Worm (Caenorhabditis elegans): Measurements from ENCODE around the gene clec-245.
"Not testable (repeated sequence)": the region's sequence is repeated elsewhere in the genome, so short reads cannot be mapped to it uniquely, and the experiment has no call there.

Gene clec-245

ce11 chrV:18188328-18188727, at the start of gene clec-245:
Gene clec-245, minus strand, starts transcription at chrV:18188428.
- TF ChIP-seq ztf-4 (tag; optimal IDR thresholded peaks at IDR 0.05), result no peak
- no peak for TF ChIP-seq F13H6.1 (tag; optimal IDR thresholded peaks at IDR 0.05)
- TF ChIP-seq lin-13 (GFP tag; optimal IDR thresholded peaks at IDR 0.05), result no peak

ce11 chrV:18236714-18237288, 48.6 kb upstream of the clec-245 start, which contains the start of gene R10E8.3:
Gene R10E8.3, minus strand, starts transcription at chrV:18236764.
- TF ChIP-seq R02D3.7 (tag; optimal IDR thresholded peaks at IDR 0.05) (no peak), nhr-6 (tag; optimal IDR thresholded peaks at IDR 0.05) (no peak), nhr-129 (tag; optimal IDR thresholded peaks at IDR 0.05) (no peak), crh-2 (tag; optimal IDR thresholded peaks at IDR 0.05) (no peak), sem-4 (tag; optimal IDR thresholded peaks at IDR 0.05) (no peak), unc-62 (GFP tag; optimal IDR thresholded peaks at IDR 0.05) (no peak), skn-1 (tag; optimal IDR thresholded peaks at IDR 0.05) (no peak)

- TF ChIP-seq blmp-1 (tag; optimal IDR thresholded peaks at IDR 0.05; ENCODE audit: insufficient read depth) (no peak), alr-1 (tag; optimal IDR thresholded peaks at IDR 0.05) (no peak), snpc-4 (tag; optimal IDR thresholded peaks at IDR 0.05) (no peak)
Observed at ce11 chrV:18235808-18236207, 47.6 kb upstream of the clec-245 start.

ce11 chrV:18224353-18224752, 36.1 kb upstream of the clec-245 start, which contains the start of gene F16H6.10:
Gene F16H6.10, minus strand, starts transcription at chrV:18224453.
- no peak for TF ChIP-seq unc-39 (tag; optimal IDR thresholded peaks at IDR 0.05)
- TF ChIP-seq crh-2 (tag; optimal IDR thresholded peaks at IDR 0.05), result no peak
- no peak for TF ChIP-seq nhr-25 (tag; optimal IDR thresholded peaks at IDR 0.05)
- no peak for TF ChIP-seq elt-3 (tag; optimal IDR thresholded peaks at IDR 0.05)
- TF ChIP-seq mdl-1 (tag; optimal IDR thresholded peaks at IDR 0.05), result no peak
- TF ChIP-seq alr-1 (tag; optimal IDR thresholded peaks at IDR 0.05), result no peak
- TF ChIP-seq ZK546.5 (tag; optimal IDR thresholded peaks at IDR 0.05), result no peak
- TF ChIP-seq ceh-16 (tag; optimal IDR thresholded peaks at IDR 0.05), result no peak
- TF ChIP-seq C34F6.9 (tag; optimal IDR thresholded peaks at IDR 0.05), result no peak
- no peak for TF ChIP-seq ama-1 (optimal IDR thresholded peaks at IDR 0.05)

ce11 chrV:18216784-18217183, 28.6 kb upstream of the clec-245 start, which contains the start of gene F16H6.9:
Gene F16H6.9, plus strand, starts transcription at chrV:18217084.
- not testable (repeated sequence) for TF ChIP-seq mdl-1 (tag; optimal IDR thresholded peaks at IDR 0.05); nhr-25 (tag; optimal IDR thresholded peaks at IDR 0.05); blmp-1 (tag; optimal IDR thresholded peaks at IDR 0.05; ENCODE audit: insufficient read depth)

DNA sequence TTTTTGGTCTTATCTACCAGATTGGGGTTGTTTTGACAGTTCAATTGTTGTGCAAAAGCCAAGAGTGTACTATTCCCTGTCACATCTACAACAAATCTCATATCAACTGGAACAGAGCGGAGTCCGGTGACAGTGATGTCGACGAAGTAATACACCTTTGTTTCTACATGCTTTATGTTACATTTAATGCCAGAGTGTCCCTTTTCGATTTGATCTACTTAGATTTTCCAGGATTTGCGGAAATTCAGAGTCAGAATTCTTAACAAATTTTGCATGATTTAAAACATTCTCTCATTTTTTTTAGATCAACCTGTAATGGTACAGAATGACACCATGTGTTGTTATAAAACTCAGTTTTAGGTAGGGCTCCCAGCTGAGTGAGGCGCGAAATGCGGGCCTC, 27.9 kb upstream of the clec-245 start, which contains the start of gene F16H6.8:
F16H6.8 (minus strand) TSS at position 101 of the 400 bp plus-strand sequence.
- not testable (repeated sequence) for TF ChIP-seq nhr-12, unc-39, lsy-2 (tag; optimal IDR thresholded peaks at IDR 0.05)

ce11 chrV:18212848-18213247, 24.6 kb upstream of the clec-245 start:
- TF ChIP-seq R02D3.7 (tag; optimal IDR thresholded peaks at IDR 0.05) (no peak), sem-4 (tag; optimal IDR thresholded peaks at IDR 0.05) (no peak), nhr-11 (tag; optimal IDR thresholded peaks at IDR 0.05) (no peak), alr-1 (tag; optimal IDR thresholded peaks at IDR 0.05) (no peak)

ce11 chrV:18209071-18209470, 20.8 kb upstream of the clec-245 start, which contains the start of gene F16H6.7:
Gene F16H6.7, minus strand, starts transcription at chrV:18209171.
- TF ChIP-seq ceh-16 (tag; optimal IDR thresholded peaks at IDR 0.05) (no peak), lin-39 (tag; optimal IDR thresholded peaks at IDR 0.05) (no peak), nhr-6 (tag; optimal IDR thresholded peaks at IDR 0.05) (no peak), blmp-1 (tag; optimal IDR thresholded peaks at IDR 0.05; ENCODE audit: insufficient read depth) (no peak), lin-11 (tag; optimal IDR thresholded peaks at IDR 0.05) (no peak), crh-2 (tag; optimal IDR thresholded peaks at IDR 0.05) (no peak), aly-2 (tag; optimal IDR thresholded peaks at IDR 0.05) (no peak), dmd-4 (tag; optimal IDR thresholded peaks at IDR 0.05) (no peak), mab-5 (tag; optimal IDR thresholded peaks at IDR 0.05) (no peak), lin-13 (GFP tag; optimal IDR thresholded peaks at IDR 0.05) (no peak), nhr-77 (tag; optimal IDR thresholded peaks at IDR 0.05) (no peak), ZK546.5 (tag; optimal IDR thresholded peaks at IDR 0.05) (no peak), ztf-4 (tag; optimal IDR thresholded peaks at IDR 0.05) (no peak), peb-1 (tag; optimal IDR thresholded peaks at IDR 0.05) (no peak), sem-4 (tag; optimal IDR thresholded peaks at IDR 0.05) (no peak), nhr-237 (tag; optimal IDR thresholded peaks at IDR 0.05) (no peak), ceh-82 (tag; optimal IDR thresholded peaks at IDR 0.05) (no peak), egl-27 (tag; optimal IDR thresholded peaks at IDR 0.05) (no peak), nhr-23 (tag; optimal IDR thresholded peaks at IDR 0.05) (no peak), ztf-11 (tag; optimal IDR thresholded peaks at IDR 0.05) (no peak)

Data from whole organism, L2 larva.